Fruit fly (Drosophila melanogaster) whole organism, embryonic: ENCODE measurements around the gene CG6961.

Experiments used
- Blimp-1 ChIP-seq: fragments of 200-800 bp; sonication (Bioruptor generic); optimal IDR thresholded peaks from 3 replicates; lab custom pipeline; 2018; ENCODE audit warnings: missing biosample characterization, missing genetic modification characterization, mild to moderate bottlenecking, moderate library complexity, missing genetic modification reagents
- CG10979 ChIP-seq: fragments of 200-800 bp; sonication (Bioruptor generic); optimal IDR thresholded peaks from 2 replicates; lab custom pipeline; 2018; ENCODE audit warnings: missing biosample characterization, mild to moderate bottlenecking, missing genetic modification characterization, moderate library complexity
- CG11085 ChIP-seq: fragments of 200-800 bp; sonication (Bioruptor generic); IDR thresholded peaks from 2 replicates; pipeline ENCODE4 v1.3.6; 2022; ENCODE audit warnings: missing biosample characterization, missing genetic modification characterization
- CG15269 ChIP-seq: fragments of 200-800 bp; sonication (Bioruptor generic); optimal IDR thresholded peaks from 2 replicates; lab custom pipeline; 2018; ENCODE audit warnings: missing biosample characterization, mild to moderate bottlenecking, missing genetic modification characterization, moderate library complexity
- CG17359 ChIP-seq: fragments of 200-800 bp; sonication (Bioruptor generic); optimal IDR thresholded peaks from 3 replicates; lab custom pipeline; 2018; ENCODE audit warnings: missing biosample characterization, mild to moderate bottlenecking, missing genetic modification characterization, moderate library complexity
- CG17385 ChIP-seq: fragments of 200-800 bp; sonication (Bioruptor generic); optimal IDR thresholded peaks from 3 replicates; lab custom pipeline; 2018; ENCODE audit warnings: missing biosample characterization, mild to moderate bottlenecking, missing genetic modification characterization
- CG2129 ChIP-seq: fragments of 200-800 bp; sonication (Bioruptor generic); IDR thresholded peaks from 2 replicates; pipeline ENCODE4 v1.3.6; 2022; ENCODE audit warnings: missing biosample characterization, missing genetic modification characterization; ENCODE audit not compliant: partially characterized antibody
- CG2199 ChIP-seq: fragments of 200-800 bp; sonication (Bioruptor generic); IDR thresholded peaks from 3 replicates; pipeline ENCODE4 v1.3.6; 2022; ENCODE audit warnings: missing biosample characterization, missing genetic modification characterization
- CG2202 ChIP-seq: fragments of 200-800 bp; sonication (Bioruptor generic); optimal IDR thresholded peaks from 2 replicates; lab custom pipeline; 2018; ENCODE audit warnings: missing biosample characterization, mild to moderate bottlenecking, missing genetic modification characterization
- CG2875 ChIP-seq: fragments of 200-800 bp; sonication (Bioruptor generic); optimal IDR thresholded peaks from 2 replicates; lab custom pipeline; 2017; ENCODE audit warnings: missing biosample characterization, mild to moderate bottlenecking, missing genetic modification characterization, missing genetic modification reagents
- CG3065 ChIP-seq: fragments of 200-800 bp; sonication (Bioruptor generic); optimal IDR thresholded peaks from 2 replicates; lab custom pipeline; 2016; ENCODE audit warnings: missing biosample characterization, missing genetic modification characterization
- CG34224 ChIP-seq: fragments of 200-800 bp; sonication (Bioruptor generic); IDR thresholded peaks from 3 replicates; pipeline ENCODE4 v1.3.6; 2022; ENCODE audit warnings: missing biosample characterization, missing genetic modification characterization; ENCODE audit not compliant: partially characterized antibody
- CG4730 ChIP-seq: fragments of 200-800 bp; sonication (Bioruptor generic); IDR thresholded peaks from 2 replicates; pipeline ENCODE4 v1.3.6; 2022; ENCODE audit warnings: missing biosample characterization, missing genetic modification characterization
- CG6765 ChIP-seq: fragments of 200-800 bp; sonication (Bioruptor generic); optimal IDR thresholded peaks from 3 replicates; lab custom pipeline; 2017; ENCODE audit warnings: missing biosample characterization, mild to moderate bottlenecking, missing genetic modification characterization
- CG6791 ChIP-seq: fragments of 200-800 bp; sonication (Bioruptor generic); IDR thresholded peaks from 3 replicates; pipeline ENCODE4 v1.3.6; 2022; ENCODE audit warnings: missing biosample characterization, missing genetic modification characterization; ENCODE audit not compliant: partially characterized antibody
- CG7745 ChIP-seq: fragments of 200-800 bp; sonication (Bioruptor generic); optimal IDR thresholded peaks from 2 replicates; lab custom pipeline; 2018; ENCODE audit warnings: missing biosample characterization, mild to moderate bottlenecking, missing genetic modification characterization, moderate library complexity
- CG9215 ChIP-seq: fragments of 200-800 bp; sonication (Bioruptor generic); IDR thresholded peaks from 2 replicates; pipeline ENCODE4 v1.3.6; 2022; ENCODE audit warnings: missing biosample characterization, missing genetic modification characterization
- CTCF ChIP-seq: fragments of 200-800 bp; sonication (Bioruptor generic); optimal IDR thresholded peaks from 2 replicates; lab custom pipeline; 2017; ENCODE audit warnings: missing biosample characterization, mild to moderate bottlenecking, missing genetic modification characterization, moderate library complexity
- CrebB ChIP-seq: fragments of 200-800 bp; sonication (Bioruptor generic); optimal IDR thresholded peaks from 3 replicates; lab custom pipeline; 2018; ENCODE audit warnings: missing biosample characterization, mild to moderate bottlenecking, missing genetic modification characterization
- Dek ChIP-seq: fragments of 200-800 bp; sonication (Bioruptor generic); optimal IDR thresholded peaks from 3 replicates; lab custom pipeline; 2019; ENCODE audit warnings: missing biosample characterization, mild to moderate bottlenecking, missing genetic modification characterization, moderate library complexity
- Dip2 ChIP-seq: fragments of 200-800 bp; sonication (Bioruptor generic); IDR thresholded peaks from 2 replicates; pipeline ENCODE4 v1.3.6; 2022; ENCODE audit warnings: missing biosample characterization, missing genetic modification characterization
- Dip3 ChIP-seq: fragments of 200-800 bp; sonication (Bioruptor generic); optimal IDR thresholded peaks from 3 replicates; lab custom pipeline; 2016; ENCODE audit warnings: missing biosample characterization, missing genetic modification characterization
- Doc3 ChIP-seq: fragments of 200-800 bp; sonication (Bioruptor generic); IDR thresholded peaks from 3 replicates; pipeline ENCODE4 v1.3.6; 2022; ENCODE audit warnings: missing biosample characterization, missing genetic modification characterization; ENCODE audit not compliant: partially characterized antibody
- Ets65A ChIP-seq: fragments of 200-800 bp; sonication (Bioruptor generic); peaks from one replicate; lab custom pipeline; 2016; ENCODE audit warnings: missing biosample characterization, missing genetic modification characterization
- H15 ChIP-seq: fragments of 200-800 bp; sonication (Bioruptor generic); IDR thresholded peaks from 3 replicates; pipeline ENCODE4 v1.3.6; 2022; ENCODE audit warnings: missing biosample characterization, missing genetic modification characterization
- Hmr ChIP-seq: fragments of 200-800 bp; sonication (Bioruptor generic); optimal IDR thresholded peaks from 3 replicates; lab custom pipeline; 2017; ENCODE audit warnings: mild to moderate bottlenecking, missing biosample characterization, missing genetic modification reagents, missing genetic modification characterization
- Hr39 ChIP-seq: fragments of >200 bp; optimal IDR thresholded peaks from 2 replicates; lab custom pipeline; 2017
- Med ChIP-seq: fragments of 200-800 bp; sonication (Bioruptor generic); peaks from one replicate; lab custom pipeline; 2016; ENCODE audit warnings: missing biosample characterization, missing genetic modification characterization, mild to moderate bottlenecking, inconsistent platforms, moderate library complexity
- TFAM ChIP-seq: fragments of 200-800 bp; sonication (Bioruptor generic); optimal IDR thresholded peaks from 2 replicates; lab custom pipeline; 2017; ENCODE audit warnings: missing biosample characterization, missing genetic modification characterization, inconsistent platforms
- ab ChIP-seq: fragments of 200-800 bp; sonication (Bioruptor generic); optimal IDR thresholded peaks from 2 replicates; lab custom pipeline; 2016; ENCODE audit warnings: missing biosample characterization, missing genetic modification characterization
- bcd ChIP-seq: fragments of 200-800 bp; sonication (Bioruptor generic); optimal IDR thresholded peaks from 2 replicates; lab custom pipeline; 2017; ENCODE audit warnings: missing biosample characterization, mild to moderate bottlenecking, missing genetic modification characterization
- cg ChIP-seq: fragments of 200-800 bp; sonication (Bioruptor generic); optimal IDR thresholded peaks from 3 replicates; lab custom pipeline; 2019; ENCODE audit warnings: missing biosample characterization, mild to moderate bottlenecking, missing genetic modification characterization, moderate library complexity
- corto ChIP-seq: fragments of 200-800 bp; sonication (Bioruptor generic); optimal IDR thresholded peaks from 2 replicates; lab custom pipeline; 2016; ENCODE audit warnings: missing biosample characterization, mild to moderate bottlenecking, missing genetic modification characterization, moderate library complexity
- crol ChIP-seq: fragments of 200-800 bp; sonication (Bioruptor generic); IDR thresholded peaks from 2 replicates; pipeline ENCODE4 v1.3.6; 2022; ENCODE audit warnings: missing biosample characterization, missing genetic modification characterization
- lab ChIP-seq: fragments of 200-800 bp; sonication (Bioruptor generic); optimal IDR thresholded peaks from 3 replicates; lab custom pipeline; 2017; ENCODE audit warnings: missing biosample characterization, missing genetic modification characterization, mild to moderate bottlenecking, moderate library complexity, missing genetic modification reagents
- lbe ChIP-seq: fragments of 200-800 bp; sonication (Bioruptor generic); optimal IDR thresholded peaks from 2 replicates; lab custom pipeline; 2016; ENCODE audit warnings: missing biosample characterization, mild to moderate bottlenecking, missing genetic modification characterization
- nom ChIP-seq: fragments of 200-800 bp; sonication (Bioruptor generic); optimal IDR thresholded peaks from 2 replicates; lab custom pipeline; 2017; ENCODE audit warnings: missing biosample characterization, missing genetic modification characterization, mild to moderate bottlenecking, moderate library complexity, missing genetic modification reagents
- pan ChIP-seq, 4 experiments: fragments of >200 bp in 3 of 4; fragments of 200-800 bp in 1 of 4; sonication (Bioruptor generic) in 1 of 4; optimal IDR thresholded peaks in 3 of 4; IDR thresholded peaks in 1 of 4; 2 replicates each; pipeline versions ENCODE4 v1.3.6 to Lab custom; 2017 to 2022; ENCODE audit warnings: missing biosample characterization in 2 of 4, missing genetic modification characterization in 2 of 4, mixed read lengths in 1 of 4
- pum ChIP-seq: fragments of 200-800 bp; sonication (Bioruptor generic); optimal IDR thresholded peaks from 2 replicates; lab custom pipeline; 2016; ENCODE audit warnings: missing biosample characterization, missing genetic modification characterization
- row ChIP-seq: fragments of 200-800 bp; sonication (Bioruptor generic); IDR thresholded peaks from 3 replicates; pipeline ENCODE4 v1.3.6; 2022; ENCODE audit warnings: missing biosample characterization, missing genetic modification characterization
- sens ChIP-seq: fragments of 200-800 bp; sonication (Bioruptor generic); peaks from one replicate; lab custom pipeline; 2016; ENCODE audit warnings: missing biosample characterization, missing genetic modification characterization
- tio ChIP-seq: fragments of 200-800 bp; sonication (Bioruptor generic); optimal IDR thresholded peaks from 2 replicates; lab custom pipeline; 2017; ENCODE audit warnings: missing biosample characterization, missing genetic modification characterization, inconsistent platforms
- trh ChIP-seq: fragments of 200-800 bp; sonication (Bioruptor generic); optimal IDR thresholded peaks from 2 replicates; lab custom pipeline; 2016; ENCODE audit warnings: missing biosample characterization, missing genetic modification characterization

CG6961 gene

DNA sequence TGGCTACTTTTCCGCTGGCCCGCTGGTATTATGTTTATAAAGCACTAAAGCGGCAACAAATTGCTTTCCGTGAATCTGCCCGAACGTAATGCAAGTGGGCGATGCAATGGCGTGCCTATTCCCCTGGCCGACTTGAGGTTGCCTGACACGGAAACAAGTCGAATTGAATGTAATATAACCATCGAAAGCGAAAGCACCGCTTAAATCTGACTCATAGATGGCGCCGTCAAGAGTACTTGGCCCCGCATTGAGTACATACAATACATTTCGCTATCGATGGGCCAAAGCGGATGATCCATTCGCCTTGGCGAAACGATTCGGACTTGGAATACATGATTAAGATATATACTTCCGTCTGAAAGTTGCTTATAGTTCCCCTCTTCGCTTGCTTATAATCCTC is 7.8 kb downstream of the CG6961 start:
- peak; percentile 30 for TF ChIP-seq Med (GFP tag; lab: Kevin White, UChicago)
- peak; percentile 88 for TF ChIP-seq CTCF (GFP tag; lab: Kevin White, UChicago)
- peak; percentile 81 for TF ChIP-seq Dip2
- TF ChIP-seq TFAM (GFP tag; lab: Kevin White, UChicago): no peak
- TF ChIP-seq Blimp-1 (GFP tag; lab: Kevin White, UChicago): peak; percentile 88
- peak; percentile 30 for TF ChIP-seq Ets65A (GFP tag; lab: Kevin White, UChicago)
- no peak for TF ChIP-seq H15 (GFP tag; lab: Robert Waterston, UW)
- no peak for TF ChIP-seq CG3065 (GFP tag; lab: Kevin White, UChicago)
- no peak for TF ChIP-seq tio (GFP tag; lab: Kevin White, UChicago)
- peak; percentile 29 for TF ChIP-seq CG10979 (tag; lab: Kevin White, UChicago)

DNA sequence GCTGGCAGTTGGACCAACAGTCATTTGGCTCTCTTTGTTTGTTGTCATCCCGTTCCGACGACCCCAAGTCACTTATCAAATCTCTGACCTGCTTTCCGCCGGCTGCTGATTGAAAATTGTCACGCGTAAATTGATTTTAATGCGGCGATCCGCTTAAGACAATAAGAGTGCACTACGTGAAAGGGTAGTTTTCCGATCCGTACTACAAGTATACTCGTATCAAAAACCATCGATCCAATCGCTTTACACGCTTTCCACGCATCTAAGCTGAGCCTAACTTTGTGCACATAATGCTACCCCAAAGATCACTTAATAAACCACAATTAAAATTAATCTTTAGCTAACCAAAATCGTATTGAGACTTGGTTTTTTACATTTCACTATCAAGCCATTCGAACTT is 8.3 kb downstream of the CG6961 start:
- TF ChIP-seq CG2199 (GFP tag; lab: Robert Waterston, UW): peak; percentile 57; the same call in 1 of the 3 replicates
- no peak for TF ChIP-seq CG9215 (GFP tag; lab: Robert Waterston, UW)

DNA sequence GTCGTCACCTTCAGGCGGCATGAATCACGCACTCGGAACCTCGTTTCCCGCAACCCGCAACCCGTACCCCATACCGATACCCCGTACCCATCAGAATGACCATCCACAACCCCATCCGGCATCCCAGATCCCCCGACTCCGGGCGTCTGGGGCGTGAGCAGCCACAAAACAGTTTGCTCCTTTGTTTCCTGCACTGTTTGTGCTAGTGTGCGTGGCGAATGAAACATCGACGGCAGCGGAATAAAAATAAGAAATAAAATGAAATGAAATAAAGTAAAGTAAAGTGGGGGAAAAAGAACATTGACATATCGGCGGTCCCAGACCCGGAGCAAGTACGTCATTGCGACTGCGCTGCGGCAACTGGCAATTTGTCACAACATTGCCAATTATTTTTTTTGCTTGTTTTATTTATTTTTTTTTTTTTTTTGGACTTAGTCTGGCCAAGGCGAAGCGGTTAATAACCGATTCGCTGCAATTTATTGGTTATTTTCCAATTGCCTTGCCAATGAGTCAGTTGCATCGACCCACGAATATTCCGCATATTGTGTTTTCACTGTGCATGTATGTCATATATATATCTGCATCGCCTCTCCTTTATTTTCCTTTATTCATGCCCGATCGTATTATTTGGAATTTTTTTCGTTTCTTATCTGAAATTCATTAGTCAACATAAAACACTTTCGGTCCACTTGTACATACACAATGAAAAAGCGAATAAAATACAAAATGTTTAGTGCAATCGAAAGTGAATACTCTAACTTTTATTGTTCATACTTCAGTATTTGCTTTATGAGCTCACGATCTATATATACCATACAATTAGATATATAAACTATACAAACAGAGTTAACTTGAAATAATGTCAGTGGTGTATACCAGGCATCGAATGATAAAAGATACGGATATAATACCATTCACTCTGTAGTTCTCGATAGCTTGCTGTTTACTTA is 10.8 kb downstream of the CG6961 start:
- TF ChIP-seq nom (GFP tag; lab: Kevin White, UChicago) (peak; percentile 44), lbe (GFP tag; lab: Kevin White, UChicago) (peak; percentile 56), corto (GFP tag; lab: Kevin White, UChicago) (peak; percentile 60), cg (no peak), CG7745 (no peak), Hr39 (lab: Kevin White, UChicago) (no peak), ab (no peak), crol (GFP tag; lab: Robert Waterston, UW) (peak; percentile 41)

DNA sequence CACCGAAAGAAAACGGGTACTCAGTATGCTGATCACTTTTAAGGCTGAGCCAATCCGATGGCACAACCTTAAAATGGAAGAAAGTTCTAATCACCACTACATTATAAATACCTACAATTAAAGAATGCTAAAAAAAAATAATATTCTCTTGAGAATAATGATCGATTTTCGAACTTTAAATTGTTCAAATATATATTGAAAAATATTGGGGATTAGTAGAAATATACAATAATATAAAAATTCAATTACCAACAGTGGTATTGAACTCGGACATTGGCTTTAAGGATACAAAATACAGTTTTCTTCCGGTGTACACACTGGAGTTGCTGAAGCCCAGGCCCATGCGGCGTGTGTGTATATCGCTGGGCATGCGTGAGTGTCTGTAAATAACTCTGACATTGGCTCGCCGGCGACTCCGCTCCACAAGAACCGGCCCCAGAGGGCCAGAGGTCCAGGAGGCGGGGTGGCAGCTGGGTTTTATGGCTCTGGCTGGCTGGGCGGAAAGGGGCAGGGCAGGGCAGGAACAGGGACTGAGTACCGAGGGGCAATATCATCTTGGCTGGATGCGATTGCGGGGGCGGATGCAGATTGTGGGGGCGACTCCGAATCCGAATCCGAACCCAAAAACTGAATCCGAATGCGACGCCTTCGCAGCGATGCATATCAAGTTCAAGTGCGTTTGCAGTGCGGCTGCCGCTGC is 12.0 kb downstream of the CG6961 start:
- TF ChIP-seq CG2202 (tag; lab: Kevin White, UChicago) (peak; percentile 72), pum (peak; percentile 21), Doc3 (no peak), CG15269 (peak; percentile 61), Dek (tag; lab: Kevin White, UChicago) (peak; percentile 17), sens (GFP tag; lab: Kevin White, UChicago) (peak; percentile 93), CG11085 (GFP tag; lab: Robert Waterston, UW) (no peak), row (GFP tag; lab: Robert Waterston, UW) (peak; percentile 64), bcd (GFP tag; lab: Kevin White, UChicago) (peak; percentile 43), CG34224 (GFP tag; lab: Robert Waterston, UW) (no peak), trh (no peak), CG2129 (GFP tag; lab: Robert Waterston, UW) (no peak), CG17359 (peak; percentile 26), Dip3 (no peak), CrebB (no peak), Hmr (GFP tag; lab: Kevin White, UChicago) (no peak), CG4730 (GFP tag; lab: Robert Waterston, UW) (no peak), CG17385 (GFP tag; lab: Kevin White, UChicago) (peak; percentile 66), CG6791 (GFP tag; lab: Robert Waterston, UW) (no peak), lab (GFP tag; lab: Kevin White, UChicago) (no peak), CG6765 (GFP tag; lab: Kevin White, UChicago) (no peak), pan (optimal IDR thresholded peaks at IDR 0.05; lab: Kevin White, UChicago) (no peak), pan (GFP tag; optimal IDR thresholded peaks at IDR 0.05 in 1 of 2, IDR thresholded peaks at IDR 0.05 in 1 of 2) (no peak), CG2875 (peak; percentile 70), CG10979 (tag; lab: Kevin White, UChicago) (peak; percentile 87)
